Worm (Caenorhabditis elegans): ENCODE measurements around the gene npp-22.

npp-22 gene

DNA sequence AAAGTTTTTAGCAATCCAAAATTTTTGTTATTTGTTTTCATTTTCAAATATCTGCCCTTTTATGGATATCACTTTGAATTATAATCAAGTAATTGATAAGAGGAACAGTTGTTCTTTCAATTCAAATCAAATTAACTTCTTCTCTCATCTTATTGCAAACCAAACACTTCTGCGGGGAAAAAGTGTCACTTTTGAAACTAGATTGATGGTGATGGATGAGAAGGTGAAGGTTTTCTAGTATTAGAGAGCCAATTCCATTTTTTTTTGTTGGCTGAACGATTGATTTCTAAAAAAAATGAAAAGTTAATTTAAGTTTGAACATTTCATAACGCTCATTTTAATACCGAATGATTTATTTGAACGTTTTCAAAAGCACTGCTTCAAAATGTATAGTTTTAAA, 46.5 kb upstream of the npp-22 start:
- TF ChIP-seq crh-2 (tag; optimal IDR thresholded peaks at IDR 0.05), result peak; percentile 20
- TF ChIP-seq C34F6.9 (tag; optimal IDR thresholded peaks at IDR 0.05), result peak; percentile 46
- peak; percentile 45 for TF ChIP-seq unc-62 (GFP tag; optimal IDR thresholded peaks at IDR 0.05)
- TF ChIP-seq sma-9 (GFP tag; optimal IDR thresholded peaks at IDR 0.05), result peak; percentile 40
- no peak for TF ChIP-seq sma-9 (tag; optimal IDR thresholded peaks at IDR 0.05)
- TF ChIP-seq nhr-129 (tag; optimal IDR thresholded peaks at IDR 0.05), result no peak
- peak; percentile 21 for TF ChIP-seq nhr-25 (tag; optimal IDR thresholded peaks at IDR 0.05)
- TF ChIP-seq R02D3.7 (tag; optimal IDR thresholded peaks at IDR 0.05), result no peak

DNA sequence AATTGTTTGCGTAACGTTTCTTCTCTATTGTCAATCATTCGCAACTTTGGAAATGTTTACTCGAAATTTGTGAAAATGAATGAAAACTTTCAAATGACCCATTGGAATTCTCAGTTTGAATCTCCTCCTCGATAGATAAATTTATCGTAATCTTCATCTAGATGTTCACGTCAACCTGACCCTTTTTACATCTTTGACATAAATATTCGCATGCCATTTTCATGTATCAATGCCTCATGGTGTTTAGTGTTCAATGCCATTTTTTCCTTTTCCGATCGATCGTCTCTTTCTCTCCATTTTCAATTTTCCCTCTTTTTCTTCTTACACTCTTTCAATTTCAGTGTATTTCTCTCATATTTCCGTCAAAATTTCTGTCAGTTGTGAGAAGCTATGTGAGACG, 46.0 kb upstream of the npp-22 start:
- TF ChIP-seq nhr-77 (tag; optimal IDR thresholded peaks at IDR 0.05) (no peak), sma-9 (GFP tag; optimal IDR thresholded peaks at IDR 0.05) (peak; percentile 21), sma-9 (tag; optimal IDR thresholded peaks at IDR 0.05) (no peak), aly-2 (tag; optimal IDR thresholded peaks at IDR 0.05) (no peak), elt-3 (tag; optimal IDR thresholded peaks at IDR 0.05) (no peak), fos-1 (tag; optimal IDR thresholded peaks at IDR 0.05) (no peak), sma-3 (GFP tag; optimal IDR thresholded peaks at IDR 0.05) (no peak), unc-62 (GFP tag; optimal IDR thresholded peaks at IDR 0.05) (no peak), gmeb-1 (tag; optimal IDR thresholded peaks at IDR 0.05) (no peak), ztf-4 (tag; optimal IDR thresholded peaks at IDR 0.05) (no peak), nhr-25 (tag; optimal IDR thresholded peaks at IDR 0.05) (peak; percentile 13), lin-39 (tag; optimal IDR thresholded peaks at IDR 0.05) (no peak), ceh-16 (tag; optimal IDR thresholded peaks at IDR 0.05) (peak; percentile 68), snpc-4 (tag; optimal IDR thresholded peaks at IDR 0.05) (no peak), elt-1 (tag; optimal IDR thresholded peaks at IDR 0.05) (peak; percentile 57), nhr-21 (tag; optimal IDR thresholded peaks at IDR 0.05) (no peak)

DNA sequence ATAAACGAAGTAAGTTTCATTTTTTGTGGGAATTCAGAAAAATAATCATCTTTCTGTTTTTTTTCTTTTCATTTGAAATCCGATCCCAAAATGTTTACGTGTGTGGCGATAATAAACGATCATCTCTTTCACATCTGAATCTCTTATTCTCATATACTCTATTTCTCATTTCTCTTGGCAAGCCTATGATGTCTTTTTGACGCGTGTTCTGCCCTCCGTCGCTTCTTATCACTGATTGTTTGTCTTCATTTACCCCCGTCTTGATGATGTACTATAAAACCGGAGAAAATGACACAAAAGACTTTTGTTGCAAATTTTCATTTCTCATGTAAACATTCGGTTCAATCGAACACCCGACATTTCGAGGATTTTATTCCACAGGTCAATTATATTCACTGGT, 44.6 kb upstream of the npp-22 start:
- TF ChIP-seq skn-1 (tag; optimal IDR thresholded peaks at IDR 0.05) (no peak), sma-9 (GFP tag; optimal IDR thresholded peaks at IDR 0.05) (peak; percentile 74), sma-9 (tag; optimal IDR thresholded peaks at IDR 0.05) (no peak), blmp-1 (tag; optimal IDR thresholded peaks at IDR 0.05; ENCODE audit: insufficient read depth) (peak; percentile 15), peb-1 (tag; optimal IDR thresholded peaks at IDR 0.05) (no peak), ztf-1 (GFP tag; conservative IDR thresholded peaks at IDR 0.05) (no peak), lin-39 (tag; optimal IDR thresholded peaks at IDR 0.05) (no peak), unc-62 (GFP tag; optimal IDR thresholded peaks at IDR 0.05) (no peak), sma-3 (GFP tag; optimal IDR thresholded peaks at IDR 0.05) (peak; percentile 11), alr-1 (tag; optimal IDR thresholded peaks at IDR 0.05) (no peak), nhr-21 (tag; optimal IDR thresholded peaks at IDR 0.05) (peak; percentile 11), nhr-25 (tag; optimal IDR thresholded peaks at IDR 0.05) (peak; percentile 25), elt-1 (tag; optimal IDR thresholded peaks at IDR 0.05) (no peak), crh-2 (tag; optimal IDR thresholded peaks at IDR 0.05) (peak; percentile 58), lsy-2 (tag; optimal IDR thresholded peaks at IDR 0.05) (peak in 1 of 2 experiments; percentile 45), ztf-4 (tag; optimal IDR thresholded peaks at IDR 0.05) (no peak), nhr-12 (tag; optimal IDR thresholded peaks at IDR 0.05) (no peak), Y55F3AM.14 (GFP tag; optimal IDR thresholded peaks at IDR 0.05) (no peak), gmeb-1 (tag; optimal IDR thresholded peaks at IDR 0.05) (peak; percentile 27), nhr-129 (tag; optimal IDR thresholded peaks at IDR 0.05) (peak; percentile 18), fos-1 (tag; optimal IDR thresholded peaks at IDR 0.05) (peak; percentile 81), nhr-10 (tag; optimal IDR thresholded peaks at IDR 0.05) (no peak), F13H6.1 (tag; optimal IDR thresholded peaks at IDR 0.05) (peak; percentile 27)

DNA sequence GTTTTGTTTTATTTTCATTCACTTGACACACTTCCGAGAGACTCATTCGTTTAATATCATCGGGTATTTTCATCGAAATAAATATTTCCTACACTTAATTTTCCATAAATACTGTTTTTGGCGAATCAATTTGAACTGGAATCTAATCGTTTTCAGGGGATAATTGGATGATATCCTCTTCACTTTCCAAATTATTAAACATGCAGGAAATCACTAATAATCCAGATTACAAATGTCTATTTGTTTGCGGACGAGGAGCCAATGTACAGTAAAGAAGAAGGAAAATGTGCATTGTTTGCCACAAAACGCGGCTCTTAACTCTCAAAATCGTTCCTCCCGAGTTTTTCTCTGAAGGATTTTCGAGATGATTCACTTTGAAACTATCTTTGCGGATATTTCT, 43.3 kb upstream of the npp-22 start, which contains the start of gene F55A11.6:
Gene F55A11.6 (plus strand): TSS at position 301 of the 400 bp plus-strand sequence.
- TF ChIP-seq egl-27 (tag; optimal IDR thresholded peaks at IDR 0.05) (no peak), elt-3 (tag; optimal IDR thresholded peaks at IDR 0.05) (no peak), lsy-2 (tag; optimal IDR thresholded peaks at IDR 0.05) (no peak), sem-4 (tag; optimal IDR thresholded peaks at IDR 0.05) (no peak), ceh-16 (tag; optimal IDR thresholded peaks at IDR 0.05) (no peak), peb-1 (tag; optimal IDR thresholded peaks at IDR 0.05) (no peak), alr-1 (tag; optimal IDR thresholded peaks at IDR 0.05) (no peak), F13H6.1 (tag; optimal IDR thresholded peaks at IDR 0.05) (no peak), Y55F3AM.14 (GFP tag; optimal IDR thresholded peaks at IDR 0.05) (no peak), nhr-129 (tag; optimal IDR thresholded peaks at IDR 0.05) (no peak)

DNA sequence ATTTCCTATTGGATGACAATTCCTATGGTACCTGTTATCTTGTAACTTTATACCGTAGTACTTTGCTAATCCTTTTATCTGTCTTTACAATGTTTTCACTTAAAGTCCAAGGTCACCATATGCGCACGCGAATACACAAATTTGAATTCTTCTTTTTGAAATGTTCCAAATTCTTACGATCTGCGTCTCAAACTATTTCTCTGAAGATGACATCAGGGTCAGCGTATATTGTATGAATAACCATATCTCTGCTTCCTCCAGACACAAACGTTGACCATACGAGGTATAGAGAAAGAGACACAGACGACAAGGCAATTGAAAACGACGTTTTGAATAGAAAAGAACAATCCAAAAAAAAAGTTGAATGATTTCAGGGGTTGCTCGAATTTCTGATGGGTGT, 40.7 kb upstream of the npp-22 start:
- TF ChIP-seq ceh-16 (tag; optimal IDR thresholded peaks at IDR 0.05), result peak; percentile 27
- TF ChIP-seq unc-55 (GFP tag; optimal IDR thresholded peaks at IDR 0.05), result no peak
- TF ChIP-seq fos-1 (tag; optimal IDR thresholded peaks at IDR 0.05), result peak; percentile 62
- no peak for TF ChIP-seq nhr-237 (tag; optimal IDR thresholded peaks at IDR 0.05)
- TF ChIP-seq nhr-25 (tag; optimal IDR thresholded peaks at IDR 0.05), result peak; percentile 39
- TF ChIP-seq skn-1 (tag; optimal IDR thresholded peaks at IDR 0.05), result no peak
- TF ChIP-seq mab-5 (tag; optimal IDR thresholded peaks at IDR 0.05), result no peak

Data from whole organism, L2 larva.